Worm (Caenorhabditis elegans): Measurements from ENCODE around the gene cima-1.

DNA sequence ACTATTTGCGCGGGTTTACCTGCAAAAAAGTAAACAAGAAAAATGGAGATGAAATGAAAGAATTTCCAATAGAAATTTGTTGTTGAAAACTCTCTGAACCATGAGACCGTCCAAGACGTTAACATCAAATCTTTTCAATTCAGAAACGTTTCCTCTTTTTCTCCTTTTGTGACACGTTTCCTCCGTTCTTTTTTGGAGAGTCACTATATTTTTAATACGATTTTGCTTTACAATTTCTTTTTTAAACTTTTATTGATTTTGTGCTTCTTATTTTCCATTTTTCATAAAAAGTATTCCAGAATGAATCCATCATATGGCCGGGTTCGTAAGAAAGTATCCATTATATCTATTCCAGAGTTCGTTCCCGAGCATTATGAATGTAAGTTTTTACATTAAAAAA lies 23.6 kb downstream of the cima-1 start, which contains the start of gene itr-1:
- TF ChIP-seq ceh-9 (tag; optimal IDR thresholded peaks at IDR 0.05) (no peak), ttx-3 (tag; optimal IDR thresholded peaks at IDR 0.05) (no peak)

Data from whole organism, late embryonic.